Worm (Caenorhabditis elegans): ENCODE data around the gene ubc-20.

ubc-20 gene

ce11 chrIII:191803-192202 lies 3.2 kb downstream of the ubc-20 start, which contains the start of gene sec-20:
TSS of gene sec-20 (plus strand) at chrIII:192103.
- TF ChIP-seq ama-1 (optimal IDR thresholded peaks at IDR 0.05) (no peak), ets-7 (tag; optimal IDR thresholded peaks at IDR 0.05) (no peak), tbx-37 (GFP tag; conservative IDR thresholded peaks at IDR 0.05) (no peak), ceh-36 (tag; optimal IDR thresholded peaks at IDR 0.05) (no peak), tra-4 (tag; optimal IDR thresholded peaks at IDR 0.05) (no peak), hmg-4 (GFP tag; optimal IDR thresholded peaks at IDR 0.05) (no peak), hnd-1 (tag; optimal IDR thresholded peaks at IDR 0.05) (no peak), aly-1 (tag; optimal IDR thresholded peaks at IDR 0.05) (no peak), F13C5.2 (tag; optimal IDR thresholded peaks at IDR 0.05) (no peak), scrt-1 (GFP tag; IDR thresholded peaks at IDR 0.05) (no peak), hmbx-1 (tag; optimal IDR thresholded peaks at IDR 0.05) (no peak), tbx-11 (GFP tag; IDR thresholded peaks at IDR 0.05) (no peak), sea-1 (GFP tag; conservative IDR thresholded peaks at IDR 0.05) (no peak), pes-1 (GFP tag; IDR thresholded peaks at IDR 0.05) (no peak), flt-1 (GFP tag; IDR thresholded peaks at IDR 0.05) (no peak), ceh-13 (GFP tag; optimal IDR thresholded peaks at IDR 0.05) (no peak)

- TF ChIP-seq hmbx-1 (tag; optimal IDR thresholded peaks at IDR 0.05) (no peak), F13C5.2 (tag; optimal IDR thresholded peaks at IDR 0.05) (no peak), tra-4 (tag; optimal IDR thresholded peaks at IDR 0.05) (no peak), flt-1 (GFP tag; IDR thresholded peaks at IDR 0.05) (no peak), scrt-1 (GFP tag; IDR thresholded peaks at IDR 0.05) (no peak), pes-1 (GFP tag; IDR thresholded peaks at IDR 0.05) (no peak), tbx-37 (GFP tag; conservative IDR thresholded peaks at IDR 0.05) (no peak), tbx-11 (GFP tag; IDR thresholded peaks at IDR 0.05) (no peak), ets-7 (tag; optimal IDR thresholded peaks at IDR 0.05) (no peak), sea-1 (GFP tag; conservative IDR thresholded peaks at IDR 0.05) (no peak), hmg-4 (GFP tag; optimal IDR thresholded peaks at IDR 0.05) (no peak), ceh-36 (tag; optimal IDR thresholded peaks at IDR 0.05) (no peak), ama-1 (optimal IDR thresholded peaks at IDR 0.05) (no peak), ceh-13 (GFP tag; optimal IDR thresholded peaks at IDR 0.05) (no peak), aly-1 (tag; optimal IDR thresholded peaks at IDR 0.05) (no peak), hnd-1 (tag; optimal IDR thresholded peaks at IDR 0.05) (no peak), B0310.2 (tag; optimal IDR thresholded peaks at IDR 0.05) (no peak)
These were observed 5.5 kb downstream of the ubc-20 start, which contains the start of gene F40G9.17 for ce11 chrIII:194160-194559. TSS of gene F40G9.17 (plus strand) at chrIII:194460.

- TF ChIP-seq ets-7 (tag; optimal IDR thresholded peaks at IDR 0.05) (no peak), B0310.2 (tag; optimal IDR thresholded peaks at IDR 0.05) (no peak), tbx-37 (GFP tag; conservative IDR thresholded peaks at IDR 0.05) (no peak), sea-1 (GFP tag; conservative IDR thresholded peaks at IDR 0.05) (no peak), hmbx-1 (tag; optimal IDR thresholded peaks at IDR 0.05) (no peak), hnd-1 (tag; optimal IDR thresholded peaks at IDR 0.05) (no peak)
These were observed 15.3 kb downstream of the ubc-20 start for ce11 chrIII:203953-204352.

ce11 chrIII:207023-207422 lies 18.4 kb downstream of the ubc-20 start, which contains the start of gene W10C4.1:
TSS of gene W10C4.1 (minus strand) at chrIII:207123.
- TF ChIP-seq pes-1 (GFP tag; IDR thresholded peaks at IDR 0.05): no peak
- no peak for TF ChIP-seq hmg-4 (GFP tag; optimal IDR thresholded peaks at IDR 0.05)
- TF ChIP-seq flt-1 (GFP tag; IDR thresholded peaks at IDR 0.05): no peak
- no peak for TF ChIP-seq ama-1 (optimal IDR thresholded peaks at IDR 0.05)
- no peak for TF ChIP-seq ets-7 (tag; optimal IDR thresholded peaks at IDR 0.05)
- no peak for TF ChIP-seq hnd-1 (tag; optimal IDR thresholded peaks at IDR 0.05)
- no peak for TF ChIP-seq tbx-11 (GFP tag; IDR thresholded peaks at IDR 0.05)
- no peak for TF ChIP-seq F13C5.2 (tag; optimal IDR thresholded peaks at IDR 0.05)
- no peak for TF ChIP-seq hmbx-1 (tag; optimal IDR thresholded peaks at IDR 0.05)
- TF ChIP-seq ceh-36 (tag; optimal IDR thresholded peaks at IDR 0.05): no peak
- no peak for TF ChIP-seq tra-4 (tag; optimal IDR thresholded peaks at IDR 0.05)
- TF ChIP-seq aly-1 (tag; optimal IDR thresholded peaks at IDR 0.05): no peak
- no peak for TF ChIP-seq B0310.2 (tag; optimal IDR thresholded peaks at IDR 0.05)

- no peak for TF ChIP-seq pes-1 (GFP tag; IDR thresholded peaks at IDR 0.05)
- TF ChIP-seq aly-1 (tag; optimal IDR thresholded peaks at IDR 0.05): no peak
- TF ChIP-seq tra-4 (tag; optimal IDR thresholded peaks at IDR 0.05): no peak
- no peak for TF ChIP-seq ceh-13 (GFP tag; optimal IDR thresholded peaks at IDR 0.05)
- TF ChIP-seq tbx-11 (GFP tag; IDR thresholded peaks at IDR 0.05): no peak
- TF ChIP-seq ama-1 (optimal IDR thresholded peaks at IDR 0.05): no peak
- TF ChIP-seq ets-7 (tag; optimal IDR thresholded peaks at IDR 0.05): no peak
- TF ChIP-seq scrt-1 (GFP tag; IDR thresholded peaks at IDR 0.05): no peak
- TF ChIP-seq ceh-36 (tag; optimal IDR thresholded peaks at IDR 0.05): no peak
- no peak for TF ChIP-seq sea-1 (GFP tag; conservative IDR thresholded peaks at IDR 0.05)
- no peak for TF ChIP-seq flt-1 (GFP tag; IDR thresholded peaks at IDR 0.05)
- TF ChIP-seq tbx-37 (GFP tag; conservative IDR thresholded peaks at IDR 0.05): no peak
- no peak for TF ChIP-seq F13C5.2 (tag; optimal IDR thresholded peaks at IDR 0.05)
- TF ChIP-seq hmbx-1 (tag; optimal IDR thresholded peaks at IDR 0.05): no peak
- TF ChIP-seq hmg-4 (GFP tag; optimal IDR thresholded peaks at IDR 0.05): no peak
- no peak for TF ChIP-seq B0310.2 (tag; optimal IDR thresholded peaks at IDR 0.05)
- no peak for TF ChIP-seq hnd-1 (tag; optimal IDR thresholded peaks at IDR 0.05)
These were observed 20.4 kb downstream of the ubc-20 start for ce11 chrIII:208793-209694.

- TF ChIP-seq flt-1 (GFP tag; IDR thresholded peaks at IDR 0.05) (no peak), hnd-1 (tag; optimal IDR thresholded peaks at IDR 0.05) (no peak), tra-4 (tag; optimal IDR thresholded peaks at IDR 0.05) (no peak), sea-1 (GFP tag; conservative IDR thresholded peaks at IDR 0.05) (no peak), aly-1 (tag; optimal IDR thresholded peaks at IDR 0.05) (no peak), hmbx-1 (tag; optimal IDR thresholded peaks at IDR 0.05) (no peak), F13C5.2 (tag; optimal IDR thresholded peaks at IDR 0.05) (no peak), scrt-1 (GFP tag; IDR thresholded peaks at IDR 0.05) (no peak), pes-1 (GFP tag; IDR thresholded peaks at IDR 0.05) (no peak), ceh-13 (GFP tag; optimal IDR thresholded peaks at IDR 0.05) (no peak), tbx-11 (GFP tag; IDR thresholded peaks at IDR 0.05) (no peak), ceh-36 (tag; optimal IDR thresholded peaks at IDR 0.05) (no peak), ets-7 (tag; optimal IDR thresholded peaks at IDR 0.05) (no peak)
These were observed 21.1 kb downstream of the ubc-20 start, which contains the start of gene klp-20 for ce11 chrIII:209695-210091. TSS of gene klp-20 (plus strand) at chrIII:209992.

Measured in whole organism, early embryonic.